Worm (Caenorhabditis elegans) whole organism, late embryonic: ENCODE results near the gene spch-1.

ENCODE experiments used
- F13H6.1 ChIP-seq: sonication (generic microtip); optimal IDR thresholded peaks from 2 replicates; lab custom pipeline; 2016; ENCODE audit warnings: missing genetic modification characterization, missing compliant biosample characterization
- Y22D7AL.16 ChIP-seq: sonication (generic microtip); optimal IDR thresholded peaks from 2 replicates; lab custom pipeline; 2016; ENCODE audit warnings: missing genetic modification characterization, missing compliant biosample characterization
- ahr-1 ChIP-seq: sonication (generic microtip); optimal IDR thresholded peaks from 2 replicates; lab custom pipeline; 2016; ENCODE audit warnings: missing genetic modification characterization, missing compliant biosample characterization
- ceh-14 ChIP-seq: sonication (generic microtip); optimal IDR thresholded peaks from 2 replicates; lab custom pipeline; 2016; ENCODE audit warnings: missing genotype, missing genetic modification characterization, missing compliant biosample characterization
- ceh-22 ChIP-seq: sonication (generic microtip); optimal IDR thresholded peaks from 2 replicates; lab custom pipeline; 2017; ENCODE audit warnings: missing biosample characterization, missing genetic modification characterization
- ceh-24 ChIP-seq: sonication (generic microtip); optimal IDR thresholded peaks from 2 replicates; lab custom pipeline; 2016; ENCODE audit warnings: mild to moderate bottlenecking, missing genetic modification characterization, missing compliant biosample characterization
- ceh-30 ChIP-seq: fragments of 150-350 bp; optimal IDR thresholded peaks from 2 replicates; lab custom pipeline; 2014; ENCODE audit warnings: missing biosample characterization, missing genetic modification characterization
- ceh-31 ChIP-seq: sonication (generic microtip); optimal IDR thresholded peaks from 2 replicates; lab custom pipeline; 2016; ENCODE audit warnings: missing genetic modification characterization, missing compliant biosample characterization
- ceh-48 ChIP-seq: sonication (generic microtip); optimal IDR thresholded peaks from 2 replicates; lab custom pipeline; 2016; ENCODE audit warnings: missing genetic modification characterization, inconsistent platforms, missing compliant biosample characterization
- ceh-6 ChIP-seq: fragments of 200-800 bp; sonication (Bioruptor generic); optimal IDR thresholded peaks from 2 replicates; lab custom pipeline; 2018; ENCODE audit warnings: mild to moderate bottlenecking, missing genetic modification characterization, missing compliant biosample characterization
- dmd-4 ChIP-seq: sonication (generic microtip); optimal IDR thresholded peaks from 2 replicates; lab custom pipeline; 2016; ENCODE audit warnings: borderline replicate concordance, missing genetic modification characterization, missing compliant biosample characterization
- elt-2 ChIP-seq: sonication (generic microtip); optimal IDR thresholded peaks from 2 replicates; lab custom pipeline; 2016; ENCODE audit warnings: missing genetic modification reagents, missing genetic modification characterization, missing compliant biosample characterization
- elt-4 ChIP-seq: sonication (generic microtip); optimal IDR thresholded peaks from 2 replicates; lab custom pipeline; 2016; ENCODE audit warnings: missing genetic modification characterization, missing compliant biosample characterization
- ets-4 ChIP-seq: sonication (generic microtip); optimal IDR thresholded peaks from 2 replicates; lab custom pipeline; 2016; ENCODE audit warnings: missing genetic modification characterization, missing compliant biosample characterization
- eyg-1 ChIP-seq: sonication (generic microtip); optimal IDR thresholded peaks from 2 replicates; lab custom pipeline; 2016; ENCODE audit warnings: missing genotype, missing genetic modification characterization, missing compliant biosample characterization
- fax-1 ChIP-seq: sonication (generic microtip); optimal IDR thresholded peaks from 2 replicates; lab custom pipeline; 2016; ENCODE audit warnings: missing genotype, missing genetic modification characterization, missing compliant biosample characterization
- fkh-6 ChIP-seq: sonication (generic microtip); optimal IDR thresholded peaks from 2 replicates; lab custom pipeline; 2016; ENCODE audit warnings: missing genetic modification characterization, missing compliant biosample characterization
- hlh-15 ChIP-seq: sonication (generic microtip); optimal IDR thresholded peaks from 2 replicates; lab custom pipeline; 2016; ENCODE audit warnings: missing genetic modification characterization, missing compliant biosample characterization
- hlh-6 ChIP-seq: sonication (generic microtip); optimal IDR thresholded peaks from 2 replicates; lab custom pipeline; 2016; ENCODE audit warnings: missing genotype, missing genetic modification characterization, missing compliant biosample characterization
- hlh-8 ChIP-seq: sonication (generic microtip); optimal IDR thresholded peaks from 2 replicates; lab custom pipeline; 2016; ENCODE audit warnings: missing genotype, missing genetic modification characterization, missing compliant biosample characterization
- lim-6 ChIP-seq: sonication (generic microtip); optimal IDR thresholded peaks from 2 replicates; lab custom pipeline; 2016; ENCODE audit warnings: missing genetic modification characterization, missing compliant biosample characterization
- lin-11 ChIP-seq: fragments of 200-800 bp; sonication (Bioruptor generic); optimal IDR thresholded peaks from 2 replicates; lab custom pipeline; 2018; ENCODE audit warnings: mild to moderate bottlenecking, missing genetic modification characterization, missing compliant biosample characterization
- nhr-232 ChIP-seq: sonication (generic microtip); optimal IDR thresholded peaks from 2 replicates; lab custom pipeline; 2016; ENCODE audit warnings: missing genetic modification characterization, missing compliant biosample characterization
- pat-9 ChIP-seq: fragments of 200-800 bp; sonication (Bioruptor generic); optimal IDR thresholded peaks from 2 replicates; lab custom pipeline; 2018; ENCODE audit warnings: mild to moderate bottlenecking, missing genetic modification characterization, moderate library complexity, missing compliant biosample characterization
- pha-2 ChIP-seq: sonication (generic microtip); optimal IDR thresholded peaks from 2 replicates; lab custom pipeline; 2017; ENCODE audit warnings: mild to moderate bottlenecking, missing genetic modification characterization, missing compliant biosample characterization
- pqm-1 ChIP-seq: sonication (generic microtip); optimal IDR thresholded peaks from 2 replicates; lab custom pipeline; 2016; ENCODE audit warnings: missing genetic modification characterization, missing compliant biosample characterization
- ref-2 ChIP-seq: sonication (generic microtip); optimal IDR thresholded peaks from 2 replicates; lab custom pipeline; 2016; ENCODE audit warnings: missing genetic modification characterization, missing compliant biosample characterization
- rnt-1 ChIP-seq: sonication (generic microtip); optimal IDR thresholded peaks from 2 replicates; lab custom pipeline; 2016; ENCODE audit warnings: missing genetic modification characterization, missing compliant biosample characterization
- sdc-2 ChIP-seq: sonication (generic microtip); optimal IDR thresholded peaks from 2 replicates; lab custom pipeline; 2016; ENCODE audit warnings: missing genotype, missing genetic modification characterization, missing compliant biosample characterization
- sox-2 ChIP-seq: fragments of 200-800 bp; sonication (Bioruptor generic); IDR thresholded peaks from 2 replicates; pipeline ENCODE4 v1.3.6; 2022; ENCODE audit warnings: missing genetic modification reagents, missing genetic modification characterization, missing compliant biosample characterization
- syd-9 ChIP-seq: sonication (generic microtip); optimal IDR thresholded peaks from 2 replicates; lab custom pipeline; 2016; ENCODE audit warnings: mild to moderate bottlenecking, missing genetic modification characterization, moderate library complexity, missing compliant biosample characterization
- tbx-2 ChIP-seq: sonication (generic microtip); optimal IDR thresholded peaks from 2 replicates; lab custom pipeline; 2016; ENCODE audit warnings: missing genetic modification characterization, missing compliant biosample characterization
- tbx-7 ChIP-seq: sonication (generic microtip); optimal IDR thresholded peaks from 2 replicates; lab custom pipeline; 2016; ENCODE audit warnings: missing genotype, missing genetic modification characterization, missing compliant biosample characterization
- ttx-3 ChIP-seq: sonication (generic microtip); optimal IDR thresholded peaks from 2 replicates; lab custom pipeline; 2016; ENCODE audit warnings: missing genetic modification reagents, missing genetic modification characterization, missing compliant biosample characterization
- unc-3 ChIP-seq, 2 experiments: fragments of 200-800 bp in 1 of 2; sonication (Bioruptor generic) in 1 of 2; sonication (generic microtip) in 1 of 2; conservative IDR thresholded peaks in 1 of 2; optimal IDR thresholded peaks in 1 of 2; 2 replicates each; pipeline versions ENCODE4 v1.3.6 to Lab custom; 2016 to 2022; ENCODE audit warnings: missing compliant biosample characterization in 2 of 2, missing genetic modification characterization in 2 of 2, missing genetic modification reagents in 1 of 2
- unc-42 ChIP-seq: sonication (generic microtip); optimal IDR thresholded peaks from 2 replicates; lab custom pipeline; 2016; ENCODE audit warnings: missing genotype, missing genetic modification characterization, missing compliant biosample characterization
- unc-55 ChIP-seq: sonication (generic microtip); optimal IDR thresholded peaks from 2 replicates; lab custom pipeline; 2017; ENCODE audit warnings: missing biosample characterization, missing genetic modification reagents, missing genetic modification characterization
- zip-5 ChIP-seq: sonication (generic microtip); optimal IDR thresholded peaks from 2 replicates; lab custom pipeline; 2016; ENCODE audit warnings: missing genetic modification characterization, missing compliant biosample characterization
- ztf-16 ChIP-seq: sonication (generic microtip); optimal IDR thresholded peaks from 2 replicates; lab custom pipeline; 2017; ENCODE audit warnings: missing genetic modification characterization, missing compliant biosample characterization

The spch-1 gene

ce11 chrIV:10085401-10086187 is 25.7 kb downstream of the spch-1 start, which contains the start of the genes col-2 and ndc-80 (continued):
- TF ChIP-seq lim-6 (tag; lab: Kevin White, UChicago) (peak; percentile 33), fkh-6 (tag; lab: Kevin White, UChicago) (peak; percentile 36), lin-11 (tag; lab: Kevin White, UChicago) (no peak), elt-2 (no peak), hlh-15 (tag; lab: Kevin White, UChicago) (no peak), pat-9 (no peak), pqm-1 (tag; lab: Kevin White, UChicago) (no peak), unc-42 (tag; lab: Kevin White, UChicago) (peak; percentile 55), Y22D7AL.16 (tag; lab: Kevin White, UChicago) (no peak), ttx-3 (tag; lab: Kevin White, UChicago) (no peak), ceh-31 (peak; percentile 90), unc-55 (GFP tag; lab: Kevin White, UChicago) (no peak), ets-4 (tag; lab: Kevin White, UChicago) (peak; percentile 72), tbx-2 (peak; percentile 83), tbx-7 (tag; lab: Kevin White, UChicago) (peak; percentile 57), dmd-4 (no peak), ahr-1 (tag; lab: Kevin White, UChicago) (no peak), rnt-1 (tag; lab: Kevin White, UChicago) (peak; percentile 25), ceh-30 (tag; lab: Kevin White, UChicago) (no peak), ceh-24 (tag; lab: Kevin White, UChicago) (no peak), hlh-6 (no peak), ceh-22 (tag; lab: Kevin White, UChicago) (no peak), ceh-6 (no peak), sdc-2 (tag; lab: Kevin White, UChicago) (no peak), F13H6.1 (tag; lab: Kevin White, UChicago) (no peak), ztf-16 (tag; lab: Kevin White, UChicago) (no peak), nhr-232 (no peak)

DNA sequence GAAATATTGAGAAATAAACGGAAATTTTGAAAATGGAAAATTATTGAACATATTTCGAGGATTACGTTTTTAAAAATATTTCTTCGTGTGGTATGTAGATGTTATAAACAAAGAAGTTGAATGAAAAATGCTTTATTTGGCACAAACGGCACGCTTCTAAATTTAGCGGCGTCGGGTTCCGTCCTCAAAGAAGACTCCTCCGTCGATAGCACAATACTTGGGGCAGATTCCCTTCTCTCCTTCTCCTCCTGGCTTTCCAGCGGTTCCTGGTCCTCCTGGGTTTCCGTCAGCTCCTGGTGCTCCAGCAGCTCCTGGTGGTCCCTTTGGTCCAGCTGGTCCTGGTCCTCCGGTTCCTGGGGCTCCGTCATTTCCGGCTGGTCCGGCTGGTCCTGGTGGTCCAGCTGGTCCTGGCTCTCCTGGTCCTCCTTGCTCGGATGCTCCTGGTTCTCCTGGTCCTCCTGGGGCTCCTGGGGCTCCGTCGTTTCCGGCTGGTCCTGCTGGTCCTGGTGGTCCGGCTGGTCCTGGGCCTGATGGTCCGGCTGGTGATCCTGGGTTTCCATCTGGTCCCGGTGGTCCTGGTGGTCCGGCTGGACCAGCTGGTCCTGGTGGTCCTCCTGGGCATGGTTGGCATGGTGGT is 26.9 kb downstream of the spch-1 start, which contains the start of gene W01B6.8:
W01B6.8 (minus strand) TSS at position 51 of the 637 bp plus-strand sequence.
- TF ChIP-seq ahr-1 (tag; lab: Kevin White, UChicago) (no peak), fax-1 (tag; lab: Kevin White, UChicago) (no peak), eyg-1 (no peak), zip-5 (tag; lab: Kevin White, UChicago) (no peak), hlh-8 (tag; lab: Kevin White, UChicago) (no peak), elt-4 (peak; percentile 2), ceh-31 (no peak), ceh-14 (tag; lab: Kevin White, UChicago) (no peak), nhr-232 (no peak), ceh-22 (tag; lab: Kevin White, UChicago) (no peak), syd-9 (tag; lab: Kevin White, UChicago) (peak; percentile 9)
- TF ChIP-seq, all 69 proteins: peak for 2

ce11 chrIV:10080816-10081215 is 30.5 kb downstream of the spch-1 start, which contains the start of gene W01B6.6:
TSS of gene W01B6.6 (plus strand) at chrIV:10081116.
- no peak for TF ChIP-seq ceh-48 (tag; lab: Kevin White, UChicago)
- TF ChIP-seq ref-2 = no peak
- TF ChIP-seq unc-3 (GFP tag; conservative IDR thresholded peaks at IDR 0.05; lab: Robert Waterston, UW) = no peak
- no peak for TF ChIP-seq unc-3 (tag; optimal IDR thresholded peaks at IDR 0.05; lab: Kevin White, UChicago)
- TF ChIP-seq sox-2 = no peak
- no peak for TF ChIP-seq pha-2 (tag; lab: Kevin White, UChicago)
- no peak for TF ChIP-seq ceh-22 (tag; lab: Kevin White, UChicago)
- TF ChIP-seq ttx-3 (tag; lab: Kevin White, UChicago) = no peak
